Worm (Caenorhabditis elegans): ENCODE data around the gene srm-3.

- TF ChIP-seq attf-6 (GFP tag; IDR thresholded peaks at IDR 0.05): no peak
- TF ChIP-seq attf-5 (GFP tag; optimal IDR thresholded peaks at IDR 0.05): no peak
- TF ChIP-seq B0035.1 (tag; optimal IDR thresholded peaks at IDR 0.05): no peak
- no peak for TF ChIP-seq ceh-58 (GFP tag; IDR thresholded peaks at IDR 0.05)
- TF ChIP-seq xnd-1 (tag; optimal IDR thresholded peaks at IDR 0.05): no peak
- no peak for TF ChIP-seq cebp-1 (GFP tag; IDR thresholded peaks at IDR 0.05)
- no peak for TF ChIP-seq cebp-1 (tag; optimal IDR thresholded peaks at IDR 0.05)
- no peak for TF ChIP-seq T26A5.8 (tag; optimal IDR thresholded peaks at IDR 0.05)
These were observed 34.7 kb downstream of the srm-3 start, which contains the start of the genes htas-1 and ZK1251.3 for ce11 chrIV:9683433-9683832.

Measured in whole organism, young adult.